Fruit fly (Drosophila melanogaster) whole organism, embryonic: ENCODE data around the gene ppk15.

Source experiments
- Abd-B ChIP-seq: fragments of 200-800 bp; sonication (Bioruptor generic); optimal IDR thresholded peaks from 2 replicates; lab custom pipeline; 2018; ENCODE audit warnings: missing biosample characterization, mild to moderate bottlenecking, missing genetic modification characterization, moderate library complexity
- Adf1 ChIP-seq: fragments of 200-800 bp; sonication (Bioruptor generic); IDR thresholded peaks from 2 replicates; pipeline ENCODE4 v1.3.6; 2022; ENCODE audit warnings: missing biosample characterization, missing genetic modification characterization
- B-H1 ChIP-seq: fragments of 200-800 bp; sonication (Bioruptor generic); IDR thresholded peaks from 3 replicates; pipeline ENCODE4 v1.3.6; 2022; ENCODE audit warnings: missing biosample characterization, missing genetic modification characterization
- CG11504 ChIP-seq: fragments of 200-800 bp; sonication (Bioruptor generic); optimal IDR thresholded peaks from 3 replicates; lab custom pipeline; 2019; ENCODE audit warnings: missing biosample characterization, mild to moderate bottlenecking, missing genetic modification characterization, moderate library complexity
- CG11560 ChIP-seq: fragments of 200-800 bp; sonication (Bioruptor generic); IDR thresholded peaks from 3 replicates; pipeline ENCODE4 v1.3.6; 2022; ENCODE audit warnings: missing biosample characterization, missing genetic modification characterization
- CG13287 ChIP-seq: fragments of 200-800 bp; sonication (Bioruptor generic); IDR thresholded peaks from 2 replicates; pipeline ENCODE4 v1.3.6; 2022; ENCODE audit warnings: missing biosample characterization, missing genetic modification characterization; ENCODE audit not compliant: partially characterized antibody
- CG14014 ChIP-seq: fragments of 200-800 bp; sonication (Bioruptor generic); IDR thresholded peaks from 2 replicates; pipeline ENCODE4 v1.3.6; 2022; ENCODE audit warnings: missing biosample characterization, missing genetic modification characterization
- CG14441 ChIP-seq: fragments of 200-800 bp; sonication (Bioruptor generic); IDR thresholded peaks from 2 replicates; pipeline ENCODE4 v1.3.6; 2022; ENCODE audit warnings: missing biosample characterization, missing genetic modification characterization
- CG31224 ChIP-seq: fragments of 200-800 bp; sonication (Bioruptor generic); IDR thresholded peaks from 2 replicates; pipeline ENCODE4 v1.3.6; 2022; ENCODE audit warnings: missing biosample characterization, missing genetic modification characterization
- CG6689 ChIP-seq: fragments of 200-800 bp; sonication (Bioruptor generic); IDR thresholded peaks from 2 replicates; pipeline ENCODE4 v1.3.6; 2022; ENCODE audit warnings: missing biosample characterization, missing genetic modification characterization
- CG6765 ChIP-seq: fragments of 200-800 bp; sonication (Bioruptor generic); optimal IDR thresholded peaks from 3 replicates; lab custom pipeline; 2017; ENCODE audit warnings: missing biosample characterization, mild to moderate bottlenecking, missing genetic modification characterization
- CG7357 ChIP-seq: fragments of 200-800 bp; sonication (Bioruptor generic); IDR thresholded peaks from 3 replicates; pipeline ENCODE4 v1.3.6; 2022; ENCODE audit warnings: missing biosample characterization, missing genetic modification characterization
- CG8089 ChIP-seq: fragments of 200-800 bp; sonication (Bioruptor generic); optimal IDR thresholded peaks from 3 replicates; lab custom pipeline; 2016; ENCODE audit warnings: missing biosample characterization, missing genetic modification characterization
- CG8924 ChIP-seq: fragments of 200-800 bp; optimal IDR thresholded peaks from 3 replicates; lab custom pipeline; 2019; ENCODE audit warnings: missing biosample characterization, mild to moderate bottlenecking, missing genetic modification characterization, moderate library complexity
- CG9817 ChIP-seq: fragments of 200-800 bp; sonication (Bioruptor generic); optimal IDR thresholded peaks from 2 replicates; lab custom pipeline; 2018; ENCODE audit warnings: missing biosample characterization, mild to moderate bottlenecking, missing genetic modification characterization, moderate library complexity
- D ChIP-seq, 2 experiments: fragments of 200-800 bp in 1 of 2; fragments of >200 bp in 1 of 2; sonication (Bioruptor generic) in 1 of 2; optimal IDR thresholded peaks; 2 replicates in 1 of 2; 3 replicates in 1 of 2; lab custom pipeline; 2017; ENCODE audit warnings: mild to moderate bottlenecking in 1 of 2, missing biosample characterization in 1 of 2, missing genetic modification characterization in 1 of 2, missing genetic modification reagents in 1 of 2
- Dll ChIP-seq: fragments of 200-800 bp; sonication (Bioruptor generic); IDR thresholded peaks from 4 replicates; pipeline ENCODE4 v1.3.6; 2022; ENCODE audit warnings: missing biosample characterization, missing genetic modification characterization; ENCODE audit not compliant: partially characterized antibody
- Drgx ChIP-seq: fragments of 200-800 bp; sonication (Bioruptor generic); IDR thresholded peaks from 2 replicates; pipeline ENCODE4 v1.3.6; 2022; ENCODE audit warnings: missing biosample characterization, missing genetic modification characterization
- Ets97D ChIP-seq: fragments of 200-800 bp; sonication (Bioruptor generic); optimal IDR thresholded peaks from 3 replicates; lab custom pipeline; 2016; ENCODE audit warnings: missing biosample characterization, missing genetic modification characterization
- Fer3 ChIP-seq: fragments of 200-800 bp; sonication (Bioruptor generic); optimal IDR thresholded peaks from 2 replicates; lab custom pipeline; 2018; ENCODE audit warnings: missing biosample characterization, mild to moderate bottlenecking, missing genetic modification characterization, moderate library complexity
- H15 ChIP-seq: fragments of 200-800 bp; sonication (Bioruptor generic); IDR thresholded peaks from 3 replicates; pipeline ENCODE4 v1.3.6; 2022; ENCODE audit warnings: missing biosample characterization, missing genetic modification characterization
- HHEX ChIP-seq: fragments of 200-800 bp; sonication (Bioruptor generic); optimal IDR thresholded peaks from 3 replicates; lab custom pipeline; 2017; ENCODE audit warnings: missing biosample characterization, mild to moderate bottlenecking, missing genetic modification characterization, missing genetic modification reagents
- HLHmδ ChIP-seq: fragments of 200-800 bp; sonication (Bioruptor generic); optimal IDR thresholded peaks from 2 replicates; lab custom pipeline; 2018; ENCODE audit warnings: missing biosample characterization, mild to moderate bottlenecking, missing genetic modification characterization, moderate library complexity
- Hmr ChIP-seq: fragments of 200-800 bp; sonication (Bioruptor generic); optimal IDR thresholded peaks from 3 replicates; lab custom pipeline; 2017; ENCODE audit warnings: mild to moderate bottlenecking, missing biosample characterization, missing genetic modification reagents, missing genetic modification characterization
- Meics ChIP-seq: fragments of 200-800 bp; sonication (Bioruptor generic); optimal IDR thresholded peaks from 2 replicates; lab custom pipeline; 2017; ENCODE audit warnings: missing biosample characterization, mild to moderate bottlenecking, missing genetic modification characterization
- NFAT ChIP-seq: fragments of 200-800 bp; sonication (Bioruptor generic); IDR thresholded peaks from 2 replicates; pipeline ENCODE4 v1.3.6; 2022; ENCODE audit warnings: missing biosample characterization, missing genetic modification characterization
- Oli ChIP-seq: fragments of 200-800 bp; sonication (Bioruptor generic); optimal IDR thresholded peaks from 2 replicates; lab custom pipeline; 2018; ENCODE audit warnings: missing biosample characterization, mild to moderate bottlenecking, missing genetic modification characterization, moderate library complexity
- Poxn ChIP-seq: fragments of 200-800 bp; sonication (Bioruptor generic); IDR thresholded peaks from 2 replicates; pipeline ENCODE4 v1.3.6; 2022; ENCODE audit warnings: missing biosample characterization, missing genetic modification characterization
- Xrp1 ChIP-seq: fragments of 200-800 bp; sonication (Bioruptor generic); IDR thresholded peaks from 2 replicates; pipeline ENCODE4 v1.3.6; 2022; ENCODE audit warnings: missing biosample characterization, missing genetic modification characterization
- al ChIP-seq: fragments of 200-800 bp; sonication (Bioruptor generic); IDR thresholded peaks from 2 replicates; pipeline ENCODE4 v1.3.6; 2022; ENCODE audit warnings: missing biosample characterization, missing genetic modification characterization
- bsh ChIP-seq, 2 experiments: fragments of 200-800 bp; sonication (Bioruptor generic); optimal IDR thresholded peaks; 2 replicates each; lab custom pipeline; 2017 to 2018; ENCODE audit warnings: mild to moderate bottlenecking in 2 of 2, missing biosample characterization in 2 of 2, missing genetic modification characterization in 2 of 2, moderate library complexity in 1 of 2
- crol ChIP-seq: fragments of 200-800 bp; sonication (Bioruptor generic); IDR thresholded peaks from 2 replicates; pipeline ENCODE4 v1.3.6; 2022; ENCODE audit warnings: missing biosample characterization, missing genetic modification characterization
- crp ChIP-seq, 2 experiments: fragments of 200-800 bp; sonication (Bioruptor generic); optimal IDR thresholded peaks; 2 replicates in 1 of 2; 3 replicates in 1 of 2; lab custom pipeline; 2017; ENCODE audit warnings: missing biosample characterization in 2 of 2, missing genetic modification characterization in 2 of 2, mild to moderate bottlenecking in 1 of 2, moderate library complexity in 1 of 2
- ham ChIP-seq: fragments of 200-800 bp; sonication (Bioruptor generic); IDR thresholded peaks from 2 replicates; pipeline ENCODE4 v1.3.6; 2022; ENCODE audit warnings: missing biosample characterization, missing genetic modification characterization
- ind ChIP-seq: fragments of 200-800 bp; sonication (Bioruptor generic); optimal IDR thresholded peaks from 3 replicates; lab custom pipeline; 2016; ENCODE audit warnings: missing biosample characterization, missing genetic modification characterization
- jigr1 ChIP-seq: fragments of 200-800 bp; sonication (Bioruptor generic); IDR thresholded peaks from 3 replicates; pipeline ENCODE4 v1.3.6; 2022; ENCODE audit warnings: missing biosample characterization, missing genetic modification characterization
- jing ChIP-seq: fragments of 200-800 bp; sonication (Bioruptor generic); optimal IDR thresholded peaks from 2 replicates; lab custom pipeline; 2018; ENCODE audit warnings: missing biosample characterization, mild to moderate bottlenecking, missing genetic modification characterization
- lbe ChIP-seq: fragments of 200-800 bp; sonication (Bioruptor generic); optimal IDR thresholded peaks from 2 replicates; lab custom pipeline; 2016; ENCODE audit warnings: missing biosample characterization, mild to moderate bottlenecking, missing genetic modification characterization
- lmd ChIP-seq: fragments of 200-800 bp; sonication (Bioruptor generic); IDR thresholded peaks from 2 replicates; pipeline ENCODE4 v1.3.6; 2022; ENCODE audit warnings: missing biosample characterization, missing genetic modification characterization
- nmo ChIP-seq: fragments of 200-800 bp; sonication (Bioruptor generic); optimal IDR thresholded peaks from 2 replicates; lab custom pipeline; 2018; ENCODE audit warnings: missing biosample characterization, mild to moderate bottlenecking, missing genetic modification characterization, moderate library complexity
- onecut ChIP-seq: fragments of 200-800 bp; sonication (Bioruptor generic); IDR thresholded peaks from 2 replicates; pipeline ENCODE4 v1.3.6; 2022; ENCODE audit warnings: missing biosample characterization, missing genetic modification characterization
- prd ChIP-seq, 3 experiments: fragments of >200 bp in 2 of 3; fragments of 200-800 bp in 1 of 3; sonication (Bioruptor generic) in 1 of 3; optimal IDR thresholded peaks in 2 of 3; IDR thresholded peaks in 1 of 3; 2 replicates in 2 of 3; 3 replicates in 1 of 3; pipeline versions ENCODE4 v1.3.6 to Lab custom; 2017 to 2022; ENCODE audit warnings: missing biosample characterization in 1 of 3, missing genetic modification characterization in 1 of 3
- sc ChIP-seq, 3 experiments: fragments of >200 bp in 2 of 3; fragments of 200-800 bp in 1 of 3; sonication (Bioruptor generic) in 1 of 3; optimal IDR thresholded peaks; 2 replicates in 2 of 3; 3 replicates in 1 of 3; lab custom pipeline; 2017; ENCODE audit warnings: mild to moderate bottlenecking in 1 of 3, missing biosample characterization in 1 of 3, missing genetic modification characterization in 1 of 3, missing genetic modification reagents in 1 of 3
- scrt ChIP-seq: fragments of 200-800 bp; sonication (Bioruptor generic); optimal IDR thresholded peaks from 2 replicates; lab custom pipeline; 2018; ENCODE audit warnings: missing biosample characterization, mild to moderate bottlenecking, missing genetic modification characterization, moderate library complexity
- sisA ChIP-seq: fragments of 200-800 bp; sonication (Bioruptor generic); IDR thresholded peaks from 2 replicates; pipeline ENCODE4 v1.3.6; 2022; ENCODE audit warnings: missing biosample characterization, missing genetic modification characterization
- ssp ChIP-seq: fragments of 200-800 bp; sonication (Bioruptor generic); IDR thresholded peaks from 2 replicates; pipeline ENCODE4 v1.3.6; 2022; ENCODE audit warnings: missing biosample characterization, missing genetic modification characterization
- stc ChIP-seq: fragments of 200-800 bp; sonication (Bioruptor generic); IDR thresholded peaks from 2 replicates; pipeline ENCODE4 v1.3.6; 2022; ENCODE audit warnings: missing biosample characterization, missing genetic modification characterization
- tll ChIP-seq, 2 experiments: fragments of 200-800 bp in 1 of 2; fragments of >200 bp in 1 of 2; sonication (Bioruptor generic) in 1 of 2; optimal IDR thresholded peaks; 2 replicates each; lab custom pipeline; 2017 to 2019; ENCODE audit warnings: missing biosample characterization in 2 of 2, missing genetic modification characterization in 2 of 2, mild to moderate bottlenecking in 1 of 2, moderate library complexity in 1 of 2
- zen ChIP-seq: fragments of 200-800 bp; sonication (Bioruptor generic); optimal IDR thresholded peaks from 3 replicates; lab custom pipeline; 2018; ENCODE audit warnings: missing biosample characterization, mild to moderate bottlenecking, missing genetic modification characterization, moderate library complexity

The ppk15 gene

DNA sequence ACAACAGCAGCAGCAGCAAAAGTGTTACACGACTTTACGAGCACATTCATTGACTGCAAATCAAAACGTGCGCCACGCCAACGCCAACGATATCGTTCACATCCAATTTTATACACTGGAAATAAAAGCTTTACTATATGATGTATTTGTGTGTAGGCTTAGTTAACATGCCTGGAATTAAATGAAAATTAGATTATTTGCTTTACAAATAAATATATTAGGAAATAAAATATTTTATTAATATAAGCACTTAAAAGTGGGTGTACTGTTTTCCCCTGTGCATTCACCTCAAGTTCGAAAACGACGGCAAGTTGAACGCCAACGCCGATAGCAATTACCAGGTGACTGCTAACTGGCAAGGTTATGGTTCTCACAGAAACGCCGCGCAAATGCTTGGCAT, 6.3 kb upstream of the ppk15 start (continued):
- TF ChIP-seq HLHmδ (GFP tag; lab: Kevin White, UChicago) = no peak
- TF ChIP-seq al (GFP tag; lab: Robert Waterston, UW) = 0 out of 2 replicates have a peak, but pooled peaks have one; percentile 9
- TF ChIP-seq Meics (GFP tag; lab: Kevin White, UChicago) = peak; percentile 21
- TF ChIP-seq Adf1 = no peak
- TF ChIP-seq H15 (GFP tag; lab: Robert Waterston, UW) = 0 out of 3 replicates have a peak, but pooled peaks have one; percentile 43
- TF ChIP-seq stc (GFP tag; lab: Robert Waterston, UW) = peak; percentile 60; the same call in 1 of the 2 replicates
- TF ChIP-seq Drgx (GFP tag; lab: Robert Waterston, UW) = peak; percentile 73
- TF ChIP-seq Abd-B (GFP tag; lab: Kevin White, UChicago) = peak; percentile 12
- TF ChIP-seq crp (GFP tag; optimal IDR thresholded peaks at IDR 0.05; lab: Kevin White, UChicago) = no peak
- TF ChIP-seq CG8089 = no peak
- peak; percentile 39; the same call in 1 of the 2 replicates for TF ChIP-seq ssp (GFP tag; lab: Robert Waterston, UW)
- TF ChIP-seq CG14014 (GFP tag; lab: Robert Waterston, UW) = no peak
- TF ChIP-seq Xrp1 (GFP tag; lab: Robert Waterston, UW) = no peak
- TF ChIP-seq crol = no peak
- 0 out of 3 replicates have a peak, but pooled peaks have one; percentile 35 for TF ChIP-seq CG7357
- TF ChIP-seq sc (optimal IDR thresholded peaks at IDR 0.05; lab: Kevin White, UChicago) = no peak
- TF ChIP-seq sc (GFP tag; optimal IDR thresholded peaks at IDR 0.05; lab: Kevin White, UChicago) = no peak
- no peak for TF ChIP-seq Dll (GFP tag; lab: Robert Waterston, UW)
- TF ChIP-seq CG14441 = peak; percentile 60
- no peak for TF ChIP-seq Ets97D (GFP tag; lab: Kevin White, UChicago)
- no peak for TF ChIP-seq lbe (GFP tag; lab: Kevin White, UChicago)
- no peak for TF ChIP-seq tll (GFP tag; optimal IDR thresholded peaks at IDR 0.05; lab: Kevin White, UChicago)
- peak; percentile 32 for TF ChIP-seq Fer3 (tag; lab: Kevin White, UChicago)
- TF ChIP-seq prd (optimal IDR thresholded peaks at IDR 0.05; lab: Kevin White, UChicago) = no peak
- peak; percentile 30; the same call in 1 of the 3 replicates for TF ChIP-seq prd (GFP tag; IDR thresholded peaks at IDR 0.05; lab: Robert Waterston, UW)
- TF ChIP-seq CG31224 (GFP tag; lab: Robert Waterston, UW) = no peak
- TF ChIP-seq ind (GFP tag; lab: Kevin White, UChicago) = peak; percentile 21
- no peak for TF ChIP-seq ham (GFP tag; lab: Robert Waterston, UW)
- TF ChIP-seq onecut (GFP tag; lab: Robert Waterston, UW) = no peak
- TF ChIP-seq CG8924 (tag; lab: Kevin White, UChicago) = no peak
- TF ChIP-seq CG11560 (tag; lab: Robert Waterston, UW) = no peak
- TF ChIP-seq CG6765 (GFP tag; lab: Kevin White, UChicago) = no peak
- peak; percentile 62 for TF ChIP-seq CG11504
- TF ChIP-seq zen (tag; lab: Kevin White, UChicago) = no peak
- TF ChIP-seq HHEX = peak; percentile 20
- TF ChIP-seq lmd (GFP tag; lab: Robert Waterston, UW) = peak; percentile 55
- no peak for TF ChIP-seq Hmr (GFP tag; lab: Kevin White, UChicago)
- TF ChIP-seq B-H1 (GFP tag; lab: Robert Waterston, UW) = 0 out of 3 replicates have a peak, but pooled peaks have one; percentile 15
- no peak for TF ChIP-seq NFAT (GFP tag; lab: Robert Waterston, UW)
- no peak for TF ChIP-seq jing (GFP tag; lab: Kevin White, UChicago)
- no peak for TF ChIP-seq Oli (tag; lab: Kevin White, UChicago)
- no peak for TF ChIP-seq jigr1
- TF ChIP-seq nmo = peak; percentile 26
- TF ChIP-seq D (optimal IDR thresholded peaks at IDR 0.05; lab: Kevin White, UChicago) = no peak
- TF ChIP-seq D (GFP tag; optimal IDR thresholded peaks at IDR 0.05; lab: Kevin White, UChicago) = no peak
- TF ChIP-seq bsh (GFP tag; optimal IDR thresholded peaks at IDR 0.05; lab: Kevin White, UChicago) = no peak
- TF ChIP-seq Poxn = no peak
- TF ChIP-seq CG6689 (GFP tag; lab: Robert Waterston, UW) = no peak
- peak; percentile 5 for TF ChIP-seq CG9817 (tag; lab: Kevin White, UChicago)
- no peak for TF ChIP-seq CG13287
- TF ChIP-seq scrt (GFP tag; lab: Kevin White, UChicago) = no peak
- 0 out of 2 replicates have a peak, but pooled peaks have one; percentile 37 for TF ChIP-seq sisA (GFP tag; lab: Robert Waterston, UW)
